Fruit fly (Drosophila melanogaster): ENCODE measurements around the gene eg.

The eg gene

DNA sequence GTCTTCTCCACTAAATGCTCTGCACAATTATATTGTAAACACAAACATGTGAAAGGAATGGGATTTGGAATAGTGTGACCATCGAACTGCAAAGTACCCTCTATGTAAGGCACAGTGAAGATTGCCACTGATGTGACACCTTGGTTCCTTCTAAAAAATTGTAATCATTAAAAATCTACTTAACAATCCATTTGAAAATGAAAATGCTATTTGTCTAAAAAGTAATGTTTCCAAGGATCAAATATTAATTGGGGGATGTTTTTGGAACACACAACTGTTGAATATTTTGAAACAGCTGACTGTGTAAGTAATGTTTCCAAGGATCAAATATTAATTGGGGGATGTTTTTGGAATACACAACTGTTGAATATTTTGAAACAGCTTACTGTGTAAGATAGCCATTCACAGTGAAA, 19.7 kb downstream of the eg start, which contains the start of gene CG32448 (continued):
- peak; percentile 71 for TF ChIP-seq ken (GFP tag; IDR thresholded peaks at IDR 0.05)
- TF ChIP-seq pb (GFP tag; optimal IDR thresholded peaks at IDR 0.05): no peak
- TF ChIP-seq shn (GFP tag; optimal IDR thresholded peaks at IDR 0.05): peak; percentile 80
- TF ChIP-seq CG30431 (GFP tag; optimal IDR thresholded peaks at IDR 0.05): peak; percentile 34
- no peak; the same call in 1 of the 2 replicates for TF ChIP-seq Poxn (GFP tag; IDR thresholded peaks at IDR 0.05)
- no peak for TF ChIP-seq TFAM (GFP tag; optimal IDR thresholded peaks at IDR 0.05)
- TF ChIP-seq CG34224 (GFP tag; IDR thresholded peaks at IDR 0.05; ENCODE audit: partially characterized antibody): no peak
- peak; percentile 28 for TF ChIP-seq Blimp-1 (GFP tag; optimal IDR thresholded peaks at IDR 0.05)
- peak; percentile 48 for TF ChIP-seq fd96Cb (tag; optimal IDR thresholded peaks at IDR 0.05)
- TF ChIP-seq ATbp (GFP tag; optimal IDR thresholded peaks at IDR 0.05): no peak
- TF ChIP-seq lov (optimal IDR thresholded peaks at IDR 0.05): no peak
- TF ChIP-seq lov (GFP tag; IDR thresholded peaks at IDR 0.05): 0 out of 3 replicates have a peak, but pooled peaks have one; percentile 40
- TF ChIP-seq Awh (GFP tag; IDR thresholded peaks at IDR 0.05): peak; percentile 51; the same call in 1 of the 2 replicates
- peak; percentile 85 for TF ChIP-seq ci (GFP tag; IDR thresholded peaks at IDR 0.05)
- peak; percentile 38 for TF ChIP-seq CG3281 (GFP tag; optimal IDR thresholded peaks at IDR 0.05)
- TF ChIP-seq ERR (GFP tag; optimal IDR thresholded peaks at IDR 0.05): peak; percentile 16
- no peak for TF ChIP-seq CG12299 (tag; optimal IDR thresholded peaks at IDR 0.05)
- TF ChIP-seq B-H1 (GFP tag; IDR thresholded peaks at IDR 0.05): peak; percentile 60; the same call in 2 of the 3 replicates
- TF ChIP-seq Bgb (GFP tag; IDR thresholded peaks at IDR 0.05; ENCODE audit: partially characterized antibody): no peak
- no peak for TF ChIP-seq CG4360 (GFP tag; IDR thresholded peaks at IDR 0.05)
- TF ChIP-seq kay (GFP tag; optimal IDR thresholded peaks at IDR 0.05): peak; percentile 20
- TF ChIP-seq CG13287 (GFP tag; IDR thresholded peaks at IDR 0.05; ENCODE audit: partially characterized antibody): peak; percentile 19; the same call in 1 of the 2 replicates
- TF ChIP-seq fd64A (GFP tag; optimal IDR thresholded peaks at IDR 0.05): no peak
- no peak for TF ChIP-seq caup (GFP tag; optimal IDR thresholded peaks at IDR 0.05; ENCODE audit: severe bottlenecking)
- TF ChIP-seq CG12155 (GFP tag; optimal IDR thresholded peaks at IDR 0.05): peak; percentile 65
- TF ChIP-seq tap (tag; optimal IDR thresholded peaks at IDR 0.05): no peak
- TF ChIP-seq cas (GFP tag; IDR thresholded peaks at IDR 0.05): no peak
- TF ChIP-seq ato (GFP tag; IDR thresholded peaks at IDR 0.05; ENCODE audit: partially characterized antibody): no peak
- no peak for TF ChIP-seq CG8359 (GFP tag; optimal IDR thresholded peaks at IDR 0.05; ENCODE audit: borderline replicate concordance)
- no peak for TF ChIP-seq Sin3A (optimal IDR thresholded peaks at IDR 0.05)
- no peak for TF ChIP-seq sima (GFP tag; optimal IDR thresholded peaks at IDR 0.05)
- TF ChIP-seq gce (GFP tag; IDR thresholded peaks at IDR 0.05): no peak
- TF ChIP-seq CG11696 (GFP tag; IDR thresholded peaks at IDR 0.05): peak; percentile 50; the same call in 1 of the 2 replicates
- no peak for TF ChIP-seq z (GFP tag; IDR thresholded peaks at IDR 0.05)
- TF ChIP-seq zfh1 (GFP tag; IDR thresholded peaks at IDR 0.05): peak; percentile 81
- no peak for TF ChIP-seq cato (GFP tag; optimal IDR thresholded peaks at IDR 0.05; ENCODE audit: borderline replicate concordance)
- no peak for TF ChIP-seq Kr (GFP tag; optimal IDR thresholded peaks at IDR 0.05)
- TF ChIP-seq CG8290 (GFP tag; optimal IDR thresholded peaks at IDR 0.05): peak; percentile 12
- peak in 1 of 2 experiments; percentile 82 for TF ChIP-seq CG8290 (tag; optimal IDR thresholded peaks at IDR 0.05)
- peak; percentile 66 for TF ChIP-seq CG17328 (GFP tag; IDR thresholded peaks at IDR 0.05)
- peak; percentile 91 for TF ChIP-seq sens (GFP tag)
- no peak for TF ChIP-seq Jarid2 (GFP tag; optimal IDR thresholded peaks at IDR 0.05)
- no peak for TF ChIP-seq unc-4 (GFP tag; IDR thresholded peaks at IDR 0.05; ENCODE audit: partially characterized antibody)
- peak; percentile 94 for TF ChIP-seq Med (GFP tag)
- TF ChIP-seq mld (GFP tag; IDR thresholded peaks at IDR 0.05; ENCODE audit: partially characterized antibody): no peak
- TF ChIP-seq CG1602 (GFP tag; optimal IDR thresholded peaks at IDR 0.05): peak; percentile 65
- TF ChIP-seq nom (GFP tag; optimal IDR thresholded peaks at IDR 0.05): peak; percentile 6
- peak; percentile 72 for TF ChIP-seq Antp (GFP tag; optimal IDR thresholded peaks at IDR 0.05)
- TF ChIP-seq ewg (GFP tag; optimal IDR thresholded peaks at IDR 0.05): peak; percentile 1
- no peak for TF ChIP-seq CG4282 (GFP tag; optimal IDR thresholded peaks at IDR 0.05)
- peak; percentile 33; the same call in 1 of the 2 replicates for TF ChIP-seq sisA (GFP tag; IDR thresholded peaks at IDR 0.05)
- TF ChIP-seq Lim3 (GFP tag; IDR thresholded peaks at IDR 0.05): no peak

Measured in whole organism, embryonic.